Fruit fly (Drosophila melanogaster): ENCODE measurements around the gene CG42834.

Gene CG42834

DNA sequence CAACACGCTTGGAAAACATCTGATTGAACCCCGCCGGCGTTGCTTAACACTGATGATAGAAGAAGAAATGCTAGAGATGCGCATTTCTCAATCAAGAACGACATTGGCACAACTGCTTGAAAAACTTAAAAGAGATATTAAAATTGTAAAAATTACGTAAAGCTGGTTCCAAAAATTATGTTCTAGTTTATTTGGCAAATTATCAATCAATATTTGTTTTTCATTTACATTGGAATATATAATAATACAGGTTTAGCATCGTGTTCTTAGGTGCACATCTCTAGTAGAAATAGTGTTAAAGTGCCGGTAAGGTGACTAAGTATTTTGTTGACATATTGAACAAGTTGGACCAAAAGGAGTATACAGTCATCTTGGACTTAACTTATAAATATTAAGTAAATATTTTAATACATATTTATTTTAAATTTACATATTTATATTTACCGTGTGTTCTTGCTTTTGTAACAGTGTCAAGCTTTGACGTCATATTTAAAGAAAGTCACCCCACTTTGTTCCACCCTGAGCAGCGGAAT, 27.2 kb upstream of the CG42834 start, which contains the start of the genes Brf and sds22 (continued):
- TF ChIP-seq CG34224 (GFP tag; IDR thresholded peaks at IDR 0.05; ENCODE audit: partially characterized antibody): peak; percentile 53; the same call in 1 of the 3 replicates
- TF ChIP-seq Gug (GFP tag; IDR thresholded peaks at IDR 0.05): peak; percentile 92
- peak; percentile 98 for TF ChIP-seq CG17361 (GFP tag; IDR thresholded peaks at IDR 0.05)
- TF ChIP-seq Dad (GFP tag; optimal IDR thresholded peaks at IDR 0.05): peak; percentile 95
- peak; percentile 94 for TF ChIP-seq tx (GFP tag; optimal IDR thresholded peaks at IDR 0.05)
- peak; percentile 88 for TF ChIP-seq crc (GFP tag; optimal IDR thresholded peaks at IDR 0.05)
- TF ChIP-seq p53 (GFP tag; optimal IDR thresholded peaks at IDR 0.05): peak; percentile 78
- peak; percentile 97 for TF ChIP-seq dpn (GFP tag; optimal IDR thresholded peaks at IDR 0.05)
- peak; percentile 93 for TF ChIP-seq croc (GFP tag; conservative IDR thresholded peaks at IDR 0.05)
- TF ChIP-seq wdn (GFP tag; IDR thresholded peaks at IDR 0.05): peak; percentile 92
- TF ChIP-seq Jarid2 (GFP tag; optimal IDR thresholded peaks at IDR 0.05): peak; percentile 62
- peak; percentile 95 for TF ChIP-seq CG12769 (tag; optimal IDR thresholded peaks at IDR 0.05)
- TF ChIP-seq ap (GFP tag; IDR thresholded peaks at IDR 0.05): peak; percentile 73
- peak; percentile 84 for TF ChIP-seq exex (tag; optimal IDR thresholded peaks at IDR 0.05)
- peak; percentile 99 for TF ChIP-seq CG6689 (GFP tag; IDR thresholded peaks at IDR 0.05)
- TF ChIP-seq gfzf (GFP tag; optimal IDR thresholded peaks at IDR 0.05): peak; percentile 34
- peak; percentile 74; the same call in 2 of the 3 replicates for TF ChIP-seq CG14860 (GFP tag; IDR thresholded peaks at IDR 0.05; ENCODE audit: partially characterized antibody)
- peak; percentile 84 for TF ChIP-seq H2.0 (GFP tag; IDR thresholded peaks at IDR 0.05)
- peak; percentile 97 for TF ChIP-seq CG14710 (tag; optimal IDR thresholded peaks at IDR 0.05)
- peak; percentile 96 for TF ChIP-seq slbo (GFP tag; IDR thresholded peaks at IDR 0.05)
- peak; percentile 67 for TF ChIP-seq TFAM (GFP tag; optimal IDR thresholded peaks at IDR 0.05)
- TF ChIP-seq Nf-YA (GFP tag; IDR thresholded peaks at IDR 0.05): peak; percentile 73; the same call in 1 of the 2 replicates
- TF ChIP-seq CG8290 (GFP tag; optimal IDR thresholded peaks at IDR 0.05): peak; percentile 96
- peak; percentile 71 to 88 for TF ChIP-seq CG8290 (tag; optimal IDR thresholded peaks at IDR 0.05)
- TF ChIP-seq CG14014 (GFP tag; IDR thresholded peaks at IDR 0.05): peak; percentile 93
- TF ChIP-seq eyg (GFP tag; optimal IDR thresholded peaks at IDR 0.05): peak; percentile 80
- TF ChIP-seq CG7786 (GFP tag; optimal IDR thresholded peaks at IDR 0.05): peak; percentile 95
- TF ChIP-seq CG8388 (GFP tag; optimal IDR thresholded peaks at IDR 0.05): peak; percentile 93
- peak; percentile 33 for TF ChIP-seq Kr (GFP tag; optimal IDR thresholded peaks at IDR 0.05)
- peak; percentile 90 for TF ChIP-seq CG11456 (GFP tag; IDR thresholded peaks at IDR 0.05)
- peak; percentile 94 for TF ChIP-seq Six4 (GFP tag; optimal IDR thresholded peaks at IDR 0.05)
- peak; percentile 93 for TF ChIP-seq trh (GFP tag; optimal IDR thresholded peaks at IDR 0.05)
- TF ChIP-seq Lhr (GFP tag; optimal IDR thresholded peaks at IDR 0.05): peak; percentile 84
- peak in 1 of 3 experiments; percentile 74 for TF ChIP-seq Stat92E (GFP tag; optimal IDR thresholded peaks at IDR 0.05)
- peak; percentile 96 for TF ChIP-seq Dbx (GFP tag; IDR thresholded peaks at IDR 0.05)
- peak; percentile 88 for TF ChIP-seq CG11723 (GFP tag; optimal IDR thresholded peaks at IDR 0.05)
- TF ChIP-seq Atf-2 (GFP tag; optimal IDR thresholded peaks at IDR 0.05): peak; percentile 94
- TF ChIP-seq pum (GFP tag; optimal IDR thresholded peaks at IDR 0.05): peak; percentile 96
- peak; percentile 97 for TF ChIP-seq CG1602 (GFP tag; optimal IDR thresholded peaks at IDR 0.05)
- TF ChIP-seq CG16779 (GFP tag; IDR thresholded peaks at IDR 0.05): 0 out of 2 replicates have a peak, but pooled peaks have one; percentile 47
- TF ChIP-seq Sry-β (GFP tag; optimal IDR thresholded peaks at IDR 0.05): peak; percentile 76
- peak; percentile 80 for TF ChIP-seq Vsx1 (GFP tag; optimal IDR thresholded peaks at IDR 0.05)
- peak; percentile 78 for TF ChIP-seq CG43689 (GFP tag; IDR thresholded peaks at IDR 0.05)
- peak; percentile 85 for TF ChIP-seq stc (GFP tag; IDR thresholded peaks at IDR 0.05)
- TF ChIP-seq klu (GFP tag; IDR thresholded peaks at IDR 0.05): peak; percentile 94
- peak; percentile 94 for TF ChIP-seq CG11504 (tag; optimal IDR thresholded peaks at IDR 0.05)
- TF ChIP-seq CG9797 (GFP tag; optimal IDR thresholded peaks at IDR 0.05): peak; percentile 53
- peak; percentile 91 for TF ChIP-seq esg (GFP tag; conservative IDR thresholded peaks at IDR 0.05)
- peak; percentile 86 for TF ChIP-seq CG17568 (GFP tag; optimal IDR thresholded peaks at IDR 0.05)
- peak; percentile 86 for TF ChIP-seq NK7.1 (GFP tag; optimal IDR thresholded peaks at IDR 0.05)
